Fruit fly (Drosophila melanogaster) whole organism: ENCODE data around the gene CG4686.

Source experiments
- CG8478 ChIP-seq: fragments of >200 bp; optimal IDR thresholded peaks from 2 replicates; lab custom pipeline; 2018; ENCODE audit warnings: inconsistent platforms
- Dll ChIP-seq: fragments of >200 bp; optimal IDR thresholded peaks from 2 replicates; lab custom pipeline; 2017
- EcR ChIP-seq, 2 experiments: fragments of >200 bp; optimal IDR thresholded peaks; 2 replicates each; lab custom pipeline; 2017; ENCODE audit warnings: missing biosample characterization in 2 of 2, missing genetic modification characterization in 2 of 2, missing genetic modification reagents in 2 of 2
- pan ChIP-seq: fragments of >200 bp; optimal IDR thresholded peaks from 2 replicates; lab custom pipeline; 2017
- psq ChIP-seq: fragments of >200 bp; optimal IDR thresholded peaks from 2 replicates; lab custom pipeline; 2017
- usp ChIP-seq: fragments of >200 bp; optimal IDR thresholded peaks from 2 replicates; lab custom pipeline; 2017; ENCODE audit warnings: missing biosample characterization, missing genetic modification characterization, mixed read lengths

DNA sequence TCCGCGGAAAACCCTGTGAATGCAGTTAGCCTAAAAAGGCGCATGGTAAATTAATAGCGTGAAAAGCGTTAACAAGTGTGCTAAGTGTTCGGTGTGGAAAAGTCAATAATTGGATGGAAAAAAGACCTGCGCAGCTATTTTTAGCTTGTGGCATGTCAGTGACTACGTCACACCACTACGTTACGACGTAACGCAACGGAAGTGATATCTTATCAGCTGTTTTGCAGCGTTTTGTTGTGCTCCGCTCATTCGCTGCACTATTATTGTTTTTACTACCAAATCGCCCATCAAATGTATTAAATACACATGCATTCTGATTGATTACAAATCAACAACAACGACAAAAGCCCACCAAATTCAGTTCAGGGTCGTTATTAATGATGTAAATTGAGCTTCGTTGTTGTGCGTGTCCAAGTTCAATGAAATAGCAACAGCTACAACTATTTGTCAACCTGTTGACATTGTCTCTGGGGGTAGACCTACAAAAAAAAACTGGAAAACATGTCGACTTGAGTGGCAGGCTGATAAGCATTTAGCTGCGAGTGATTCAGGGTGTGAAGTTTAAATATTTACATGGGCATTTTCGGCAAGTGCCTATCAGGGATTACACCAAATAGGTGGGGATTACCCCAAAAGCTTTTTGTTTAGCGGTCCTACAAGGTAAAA is 16.6 kb upstream of the CG4686 start:
- no peak for TF ChIP-seq psq (lab: Kevin White, UChicago)
- no peak for TF ChIP-seq usp (GFP tag; lab: Kevin White, UChicago)
- no peak for TF ChIP-seq CG8478 (lab: Kevin White, UChicago)
- TF ChIP-seq Dll (lab: Kevin White, UChicago) = no peak
- no peak for TF ChIP-seq pan
- TF ChIP-seq EcR (GFP tag; optimal IDR thresholded peaks at IDR 0.05; lab: Kevin White, UChicago) = no peak
